Worm (Caenorhabditis elegans) whole organism, young adult: ENCODE results near the gene F37H8.5.

Experiments
- K11D2.4 ChIP-seq: fragments of 200-800 bp; sonication (Bioruptor generic); IDR thresholded peaks from 2 replicates; pipeline ENCODE4 v1.3.6; 2022; ENCODE audit warnings: missing genetic modification reagents, missing genetic modification characterization, missing compliant biosample characterization
- Y67H2A.10 ChIP-seq: fragments of 200-800 bp; sonication (Bioruptor generic); conservative IDR thresholded peaks from 2 replicates; pipeline ENCODE4 v1.3.6; 2022; ENCODE audit warnings: missing genetic modification reagents, missing genetic modification characterization, missing compliant biosample characterization
- atf-7 ChIP-seq: sonication (generic microtip); optimal IDR thresholded peaks from 2 replicates; lab custom pipeline; 2017; ENCODE audit warnings: mild to moderate bottlenecking, missing genetic modification characterization, missing compliant biosample characterization
- attf-5 ChIP-seq: fragments of 200-800 bp; sonication (Bioruptor generic); optimal IDR thresholded peaks from 2 replicates; lab custom pipeline; 2018; ENCODE audit warnings: mild to moderate bottlenecking, missing genetic modification characterization, missing compliant biosample characterization
- attf-6 ChIP-seq: fragments of 200-800 bp; sonication (Bioruptor generic); IDR thresholded peaks from 2 replicates; pipeline ENCODE4 v1.3.6; 2022; ENCODE audit warnings: missing genetic modification reagents, missing genetic modification characterization, missing compliant biosample characterization
- mxl-1 ChIP-seq: sonication (generic microtip); optimal IDR thresholded peaks from 2 replicates; lab custom pipeline; 2016; ENCODE audit warnings: missing genetic modification characterization, missing compliant biosample characterization
- unc-130 ChIP-seq: sonication (generic microtip); optimal IDR thresholded peaks from 2 replicates; lab custom pipeline; 2016; ENCODE audit warnings: missing genetic modification reagents, missing genetic modification characterization, missing compliant biosample characterization
- unc-62 ChIP-seq: fragments of 150-350 bp; optimal IDR thresholded peaks from 2 replicates; lab custom pipeline; 2014; ENCODE audit warnings: missing biosample characterization, missing genetic modification reagents, missing genetic modification characterization
- ztf-25 ChIP-seq: fragments of 200-800 bp; sonication (Bioruptor generic); IDR thresholded peaks from 2 replicates; pipeline ENCODE4 v1.3.6; 2022; ENCODE audit warnings: missing genetic modification reagents, missing genetic modification characterization, missing compliant biosample characterization

- TF ChIP-seq Y67H2A.10 (GFP tag; lab: Robert Waterston, UW) (no peak), ztf-25 (GFP tag; lab: Robert Waterston, UW) (no peak), unc-62 (no peak), unc-130 (GFP tag; lab: Kevin White, UChicago) (no peak), attf-5 (GFP tag; lab: Kevin White, UChicago) (no peak), mxl-1 (tag; lab: Kevin White, UChicago) (no peak), K11D2.4 (GFP tag; lab: Robert Waterston, UW) (no peak), atf-7 (tag; lab: Kevin White, UChicago) (no peak), attf-6 (GFP tag; lab: Robert Waterston, UW) (no peak)
Measured at ce11 chrII:11178737-11179136, 9.3 kb upstream of the F37H8.5 start.
